Worm (Caenorhabditis elegans) whole organism, L3 larva: ENCODE results near the gene dars-1.

Experiments
- R02D3.7 ChIP-seq: fragments of 150-350 bp; optimal IDR thresholded peaks from 2 replicates; lab custom pipeline; 2014; ENCODE audit warnings: missing biosample characterization, missing genetic modification characterization
- ZK546.5 ChIP-seq: sonication (generic microtip); optimal IDR thresholded peaks from 2 replicates; lab custom pipeline; 2017; ENCODE audit warnings: missing biosample characterization, missing genetic modification characterization
- aly-2 ChIP-seq: fragments of 150-350 bp; optimal IDR thresholded peaks from 2 replicates; lab custom pipeline; 2014; ENCODE audit warnings: missing biosample characterization, missing genetic modification characterization
- ama-1 ChIP-seq: fragments of 150-350 bp; optimal IDR thresholded peaks from 2 replicates; lab custom pipeline; 2018
- ceh-16 ChIP-seq: sonication (generic microtip); optimal IDR thresholded peaks from 2 replicates; lab custom pipeline; 2017; ENCODE audit warnings: missing biosample characterization, missing genetic modification characterization
- ceh-28 ChIP-seq: fragments of 150-350 bp; optimal IDR thresholded peaks from 2 replicates; lab custom pipeline; 2014; ENCODE audit warnings: missing biosample characterization, missing genetic modification reagents, missing genetic modification characterization
- ceh-82 ChIP-seq: fragments of 150-350 bp; optimal IDR thresholded peaks from 2 replicates; lab custom pipeline; 2014; ENCODE audit warnings: missing biosample characterization, missing genetic modification characterization
- ceh-9 ChIP-seq: sonication (generic microtip); optimal IDR thresholded peaks from 2 replicates; lab custom pipeline; 2018; ENCODE audit warnings: missing biosample characterization, missing genetic modification characterization
- daf-12 ChIP-seq: fragments of 150-350 bp; optimal IDR thresholded peaks from 2 replicates; lab custom pipeline; 2014; ENCODE audit warnings: missing biosample characterization, missing genetic modification reagents, missing genetic modification characterization
- egl-27 ChIP-seq: sonication (generic microtip); optimal IDR thresholded peaks from 4 replicates; lab custom pipeline; 2017; ENCODE audit warnings: missing biosample characterization, missing genetic modification reagents, missing genetic modification characterization
- egl-5 ChIP-seq: fragments of 150-350 bp; optimal IDR thresholded peaks from 2 replicates; lab custom pipeline; 2017; ENCODE audit warnings: missing biosample characterization, missing genetic modification reagents, missing genetic modification characterization, inconsistent platforms
- elt-1 ChIP-seq: fragments of 150-350 bp; optimal IDR thresholded peaks from 2 replicates; lab custom pipeline; 2014; ENCODE audit warnings: missing biosample characterization, missing genetic modification characterization
- elt-2 ChIP-seq: sonication (generic microtip); optimal IDR thresholded peaks from 2 replicates; lab custom pipeline; 2016; ENCODE audit warnings: missing genetic modification reagents, mild to moderate bottlenecking, missing genetic modification characterization, missing compliant biosample characterization
- elt-3 ChIP-seq, 3 experiments: fragments of 150-350 bp in 1 of 3; sonication (generic microtip) in 2 of 3; optimal IDR thresholded peaks; 2 replicates in 2 of 3; 4 replicates in 1 of 3; lab custom pipeline; 2014 to 2017; ENCODE audit warnings: missing biosample characterization in 3 of 3, missing genetic modification characterization in 3 of 3
- eor-1 ChIP-seq, 2 experiments: fragments of 150-350 bp; optimal IDR thresholded peaks; 2 replicates each; lab custom pipeline; 2014 to 2018; ENCODE audit warnings: missing biosample characterization in 2 of 2, missing genetic modification characterization in 2 of 2
- fkh-10 ChIP-seq: sonication (generic microtip); optimal IDR thresholded peaks from 2 replicates; lab custom pipeline; 2017; ENCODE audit warnings: missing biosample characterization, missing genetic modification reagents, missing genetic modification characterization
- fkh-2 ChIP-seq: fragments of 150-350 bp; optimal IDR thresholded peaks from 2 replicates; lab custom pipeline; 2014; ENCODE audit warnings: missing biosample characterization, missing genetic modification reagents, missing genetic modification characterization
- fos-1 ChIP-seq: fragments of 150-350 bp; optimal IDR thresholded peaks from 2 replicates; lab custom pipeline; 2014; ENCODE audit warnings: missing biosample characterization, missing genetic modification characterization
- hmg-11 ChIP-seq: sonication (generic microtip); optimal IDR thresholded peaks from 2 replicates; lab custom pipeline; 2016; ENCODE audit warnings: missing genetic modification characterization, missing compliant biosample characterization
- jun-1 ChIP-seq: fragments of 150-350 bp; optimal IDR thresholded peaks from 2 replicates; lab custom pipeline; 2014; ENCODE audit warnings: missing biosample characterization, missing genetic modification reagents, missing genetic modification characterization
- lin-15B ChIP-seq: fragments of 150-350 bp; optimal IDR thresholded peaks from 2 replicates; lab custom pipeline; 2014; ENCODE audit warnings: missing biosample characterization, missing genetic modification characterization
- lin-39 ChIP-seq: fragments of 150-350 bp; optimal IDR thresholded peaks from 2 replicates; lab custom pipeline; 2018; ENCODE audit warnings: missing biosample characterization, missing genetic modification reagents, missing genetic modification characterization
- lsy-12 ChIP-seq: sonication (generic microtip); optimal IDR thresholded peaks from 2 replicates; lab custom pipeline; 2016; ENCODE audit warnings: mild to moderate bottlenecking, missing genetic modification characterization, missing compliant biosample characterization
- mdl-1 ChIP-seq: fragments of 150-350 bp; optimal IDR thresholded peaks from 2 replicates; lab custom pipeline; 2014; ENCODE audit warnings: missing biosample characterization, missing genetic modification characterization
- mml-1 ChIP-seq: fragments of 150-350 bp; sonication (generic microtip); optimal IDR thresholded peaks from 3 replicates; lab custom pipeline; 2014; ENCODE audit warnings: missing biosample characterization, missing genetic modification characterization
- nfya-1 ChIP-seq: sonication (generic microtip); optimal IDR thresholded peaks from 2 replicates; lab custom pipeline; 2017; ENCODE audit warnings: missing genetic modification characterization, mild to moderate bottlenecking, missing compliant biosample characterization, antibody characterized with exemption, moderate library complexity; ENCODE audit not compliant: insufficient read depth
- nhr-11 ChIP-seq: fragments of 150-350 bp; optimal IDR thresholded peaks from 2 replicates; lab custom pipeline; 2014; ENCODE audit warnings: missing biosample characterization, missing genetic modification characterization
- nhr-12 ChIP-seq: fragments of 150-350 bp; optimal IDR thresholded peaks from 2 replicates; lab custom pipeline; 2014; ENCODE audit warnings: missing biosample characterization, missing genetic modification characterization
- nhr-23 ChIP-seq: fragments of 150-350 bp; optimal IDR thresholded peaks from 2 replicates; lab custom pipeline; 2014; ENCODE audit warnings: missing biosample characterization, missing genetic modification reagents, missing genetic modification characterization
- nhr-237 ChIP-seq: fragments of 150-350 bp; optimal IDR thresholded peaks from 2 replicates; lab custom pipeline; 2014; ENCODE audit warnings: missing biosample characterization, missing genetic modification characterization
- nhr-25 ChIP-seq: sonication (generic microtip); optimal IDR thresholded peaks from 2 replicates; lab custom pipeline; 2017; ENCODE audit warnings: missing biosample characterization, missing genetic modification characterization
- nhr-28 ChIP-seq: fragments of 150-350 bp; optimal IDR thresholded peaks from 2 replicates; lab custom pipeline; 2014; ENCODE audit warnings: missing biosample characterization, missing genetic modification characterization
- nhr-43 ChIP-seq: sonication (generic microtip); optimal IDR thresholded peaks from 2 replicates; lab custom pipeline; 2016; ENCODE audit warnings: mild to moderate bottlenecking, missing genetic modification characterization, missing compliant biosample characterization; ENCODE audit not compliant: poor library complexity, severe bottlenecking
- nhr-67 ChIP-seq: fragments of 150-350 bp; optimal IDR thresholded peaks from 2 replicates; lab custom pipeline; 2014; ENCODE audit warnings: missing biosample characterization, missing genetic modification characterization
- nhr-76 ChIP-seq: fragments of 150-350 bp; sonication (generic microtip); optimal IDR thresholded peaks from 5 replicates; lab custom pipeline; 2014; ENCODE audit warnings: missing biosample characterization, missing genetic modification characterization
- nhr-77 ChIP-seq: fragments of 150-350 bp; optimal IDR thresholded peaks from 2 replicates; lab custom pipeline; 2014; ENCODE audit warnings: missing biosample characterization, missing genetic modification characterization
- pha-4 ChIP-seq: fragments of 150-350 bp; optimal IDR thresholded peaks from 2 replicates; lab custom pipeline; 2014; ENCODE audit warnings: missing biosample characterization, missing genetic modification reagents, missing genetic modification characterization
- pqm-1 ChIP-seq: fragments of 150-350 bp; optimal IDR thresholded peaks from 2 replicates; lab custom pipeline; 2017; ENCODE audit warnings: missing biosample characterization, missing genetic modification characterization, inconsistent platforms
- sea-2 ChIP-seq: fragments of 150-350 bp; sonication (generic microtip); optimal IDR thresholded peaks from 4 replicates; lab custom pipeline; 2014; ENCODE audit warnings: missing biosample characterization, missing genetic modification reagents, missing genetic modification characterization
- skn-1 ChIP-seq: fragments of 150-350 bp; optimal IDR thresholded peaks from 2 replicates; lab custom pipeline; 2014; ENCODE audit warnings: missing biosample characterization, missing genetic modification characterization
- snpc-4 ChIP-seq: fragments of 150-350 bp; optimal IDR thresholded peaks from 2 replicates; lab custom pipeline; 2014; ENCODE audit warnings: missing biosample characterization, missing genetic modification characterization
- tbx-2 ChIP-seq: sonication (generic microtip); optimal IDR thresholded peaks from 2 replicates; lab custom pipeline; 2016; ENCODE audit warnings: mild to moderate bottlenecking, missing genetic modification characterization, missing compliant biosample characterization
- unc-39 ChIP-seq: sonication (generic microtip); optimal IDR thresholded peaks from 4 replicates; lab custom pipeline; 2017; ENCODE audit warnings: missing biosample characterization, missing genetic modification characterization
- unc-62 ChIP-seq: fragments of 150-350 bp; sonication (generic microtip); optimal IDR thresholded peaks from 4 replicates; lab custom pipeline; 2014; ENCODE audit warnings: missing biosample characterization, missing genetic modification reagents, missing genetic modification characterization
- zag-1 ChIP-seq: fragments of 150-350 bp; optimal IDR thresholded peaks from 2 replicates; lab custom pipeline; 2014; ENCODE audit warnings: missing biosample characterization, missing genetic modification characterization
- ztf-11 ChIP-seq: fragments of 150-350 bp; optimal IDR thresholded peaks from 2 replicates; lab custom pipeline; 2014; ENCODE audit warnings: missing biosample characterization, missing genetic modification characterization
- ztf-4 ChIP-seq: fragments of 150-350 bp; optimal IDR thresholded peaks from 2 replicates; lab custom pipeline; 2014; ENCODE audit warnings: missing biosample characterization, missing genetic modification characterization

dars-1 gene

ce11 chrIII:9511055-9511520 lies 20.1 kb upstream of the dars-1 start, which contains the start of gene F55H2.5:
Gene F55H2.5, plus strand, starts transcription at chrIII:9511470.
- peak; percentile 5 for TF ChIP-seq pha-4 (tag; lab: Kevin White, UChicago)
- no peak for TF ChIP-seq aly-2
- peak; percentile 18 for TF ChIP-seq nfya-1 (tag; lab: Kevin White, UChicago)
- TF ChIP-seq ama-1 (lab: Kevin White, UChicago): peak; percentile 43
- peak; percentile 31 for TF ChIP-seq hmg-11 (tag; lab: Kevin White, UChicago)
- TF ChIP-seq nhr-77 (tag; lab: Kevin White, UChicago): no peak
- TF ChIP-seq lin-15B: peak; percentile 2
- no peak for TF ChIP-seq nhr-11
- TF ChIP-seq, all 47 proteins: peak for 5

DNA sequence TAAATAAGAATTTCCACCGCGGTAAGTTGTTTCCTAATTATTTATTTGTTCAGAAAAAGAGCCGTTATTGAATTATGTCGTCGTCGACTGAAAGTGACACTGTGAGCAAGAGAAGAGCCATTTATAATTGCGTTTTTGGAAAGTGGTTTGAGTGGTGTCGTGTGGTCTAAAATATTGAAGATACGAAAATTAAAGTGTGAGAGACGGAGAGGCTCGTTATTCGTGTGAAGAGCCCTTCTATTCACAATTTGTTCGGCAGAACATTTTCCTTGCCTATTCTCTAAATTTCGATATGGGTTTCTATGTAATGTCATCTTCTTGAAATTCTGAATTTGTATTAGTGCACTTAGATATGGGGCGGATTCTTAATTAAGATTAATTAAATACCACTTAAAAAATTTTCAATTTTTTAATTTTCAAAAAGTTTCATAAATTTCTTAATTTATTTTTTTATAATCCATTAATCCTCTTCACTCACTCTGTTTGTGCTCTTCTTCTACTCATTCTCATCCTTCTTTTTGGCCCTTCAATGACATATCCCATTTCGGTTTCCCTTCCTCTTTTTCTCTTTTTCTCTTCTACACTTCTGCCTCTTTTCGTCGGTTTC lies 18.9 kb upstream of the dars-1 start:
- TF ChIP-seq R02D3.7 (tag; lab: Kevin White, UChicago) (no peak), skn-1 (tag; lab: Kevin White, UChicago) (no peak), nhr-67 (tag; lab: Kevin White, UChicago) (no peak), unc-39 (tag; lab: Kevin White, UChicago) (no peak), fkh-2 (tag; lab: Kevin White, UChicago) (no peak), aly-2 (no peak), elt-1 (tag; lab: Kevin White, UChicago) (no peak), mdl-1 (no peak), nhr-77 (tag; lab: Kevin White, UChicago) (peak; percentile 59), fos-1 (tag; lab: Kevin White, UChicago) (no peak), hmg-11 (tag; lab: Kevin White, UChicago) (no peak), elt-2 (tag; lab: Kevin White, UChicago) (peak; percentile 29), pha-4 (tag; lab: Kevin White, UChicago) (peak; percentile 3), nfya-1 (tag; lab: Kevin White, UChicago) (peak; percentile 31), daf-12 (tag; lab: Kevin White, UChicago) (no peak), nhr-237 (tag; lab: Kevin White, UChicago) (no peak), nhr-12 (tag; lab: Kevin White, UChicago) (no peak), elt-3 (tag; optimal IDR thresholded peaks at IDR 0.05; lab: Kevin White, UChicago) (no peak), zag-1 (tag; lab: Kevin White, UChicago) (no peak), ztf-4 (tag; lab: Kevin White, UChicago) (peak; percentile 47), eor-1 (tag; optimal IDR thresholded peaks at IDR 0.05; lab: Kevin White, UChicago) (no peak), egl-27 (tag; lab: Kevin White, UChicago) (no peak), nhr-43 (tag; lab: Kevin White, UChicago) (peak; percentile 50), nhr-28 (tag; lab: Kevin White, UChicago) (no peak), nhr-76 (tag; lab: Kevin White, UChicago) (no peak), mml-1 (tag; lab: Kevin White, UChicago) (no peak), nhr-11 (no peak), unc-62 (GFP tag; lab: Kevin White, UChicago) (no peak), nhr-25 (tag; lab: Kevin White, UChicago) (no peak), nhr-23 (peak; percentile 3), ama-1 (lab: Kevin White, UChicago) (peak; percentile 78), lin-39 (tag; lab: Kevin White, UChicago) (no peak), snpc-4 (tag; lab: Kevin White, UChicago) (no peak), ceh-28 (tag; lab: Kevin White, UChicago) (no peak), lsy-12 (tag; lab: Kevin White, UChicago) (peak; percentile 49), pqm-1 (no peak), tbx-2 (tag; lab: Kevin White, UChicago) (peak; percentile 28), ceh-16 (no peak), lin-15B (no peak), fkh-10 (no peak), sea-2 (GFP tag; lab: Kevin White, UChicago) (no peak), ztf-11 (tag; lab: Kevin White, UChicago) (no peak), ZK546.5 (no peak), jun-1 (tag; lab: Kevin White, UChicago) (no peak), egl-5 (tag; lab: Kevin White, UChicago) (no peak), ceh-9 (no peak), ceh-82 (no peak)
